Fruit fly (Drosophila melanogaster): ENCODE measurements around the gene CG14332.
"Not testable (repeated sequence)": the region's sequence is repeated elsewhere in the genome, so short reads cannot be mapped to it uniquely, and the experiment has no call there.

Gene CG14332

dm6 chr3R:17422102-17422501 lies at the start of gene CG14332:
CG14332 (minus strand) TSS chr3R:17422202.
- no peak for TF ChIP-seq Sox15 (GFP tag; optimal IDR thresholded peaks at IDR 0.05)
- TF ChIP-seq Eip78C (GFP tag): no peak
- no peak for TF ChIP-seq CG16779 (tag; optimal IDR thresholded peaks at IDR 0.05)
- TF ChIP-seq dsx (GFP tag; optimal IDR thresholded peaks at IDR 0.05; ENCODE audit: poor library complexity, severe bottlenecking): no peak
- TF ChIP-seq cyc (GFP tag; optimal IDR thresholded peaks at IDR 0.05): no peak
- no peak for TF ChIP-seq CG6854 (GFP tag; optimal IDR thresholded peaks at IDR 0.05)
- no peak for TF ChIP-seq CG10631 (GFP tag; optimal IDR thresholded peaks at IDR 0.05)
- no peak for TF ChIP-seq Met (GFP tag; optimal IDR thresholded peaks at IDR 0.05)
- no peak for TF ChIP-seq achi (GFP tag; optimal IDR thresholded peaks at IDR 0.05)
- TF ChIP-seq CG3032 (tag; optimal IDR thresholded peaks at IDR 0.05): no peak
- no peak for TF ChIP-seq Gug (GFP tag; IDR thresholded peaks at IDR 0.05)
- no peak for TF ChIP-seq CG3919 (GFP tag; optimal IDR thresholded peaks at IDR 0.05)
- TF ChIP-seq fkh (GFP tag; optimal IDR thresholded peaks at IDR 0.05): no peak
- no peak for TF ChIP-seq eg (GFP tag; IDR thresholded peaks at IDR 0.05)
- no peak for TF ChIP-seq ss (GFP tag; optimal IDR thresholded peaks at IDR 0.05)

dm6 chr3R:17471007-17471406 lies 49.0 kb upstream of the CG14332 start:
- TF ChIP-seq Eip78C (GFP tag) (peak; percentile 52), salr (GFP tag; optimal IDR thresholded peaks at IDR 0.05) (no peak), Ets96B (tag; optimal IDR thresholded peaks at IDR 0.05) (no peak), fkh (GFP tag; optimal IDR thresholded peaks at IDR 0.05) (no peak), cyc (GFP tag; optimal IDR thresholded peaks at IDR 0.05) (no peak), eg (GFP tag; IDR thresholded peaks at IDR 0.05) (no peak), CG1621 (tag; optimal IDR thresholded peaks at IDR 0.05) (no peak), spab (GFP tag; optimal IDR thresholded peaks at IDR 0.05) (no peak), CG4318 (GFP tag; optimal IDR thresholded peaks at IDR 0.05) (no peak), svp (GFP tag) (peak; percentile 58), CG6163 (GFP tag; IDR thresholded peaks at IDR 0.05) (0 out of 3 replicates have a peak, but pooled peaks have one; percentile 12), CG31627 (GFP tag; optimal IDR thresholded peaks at IDR 0.05) (no peak), CG6276 (GFP tag; optimal IDR thresholded peaks at IDR 0.05) (no peak), Met (GFP tag; optimal IDR thresholded peaks at IDR 0.05) (no peak), pdm3 (GFP tag; optimal IDR thresholded peaks at IDR 0.05) (no peak), Smox (GFP tag; optimal IDR thresholded peaks at IDR 0.05) (no peak), Eip75B (GFP tag; optimal IDR thresholded peaks at IDR 0.05) (no peak), CG3919 (GFP tag; optimal IDR thresholded peaks at IDR 0.05) (no peak), CG32006 (GFP tag; optimal IDR thresholded peaks at IDR 0.05) (peak; percentile 9)

- not testable (repeated sequence) for TF ChIP-seq salr, Lpt, Blimp-1 (GFP tag; optimal IDR thresholded peaks at IDR 0.05)
Measured at dm6 chr3R:17456676-17457075, 34.7 kb upstream of the CG14332 start, which contains the start of gene CG14330. CG14330 (minus strand) TSS chr3R:17456776.

- TF ChIP-seq Ets21C (GFP tag; optimal IDR thresholded peaks at IDR 0.05) (no peak), Blimp-1 (GFP tag; optimal IDR thresholded peaks at IDR 0.05) (no peak), Met (GFP tag; optimal IDR thresholded peaks at IDR 0.05) (no peak), Lpt (GFP tag; optimal IDR thresholded peaks at IDR 0.05) (no peak), CG34406 (GFP tag; optimal IDR thresholded peaks at IDR 0.05) (no peak), Sox14 (GFP tag; optimal IDR thresholded peaks at IDR 0.05) (no peak), acj6 (GFP tag; optimal IDR thresholded peaks at IDR 0.05) (no peak), CG3032 (tag; optimal IDR thresholded peaks at IDR 0.05) (no peak), CG31627 (GFP tag; optimal IDR thresholded peaks at IDR 0.05) (peak; percentile 6), CG9139 (GFP tag; optimal IDR thresholded peaks at IDR 0.05) (no peak), Eip78C (GFP tag) (peak; percentile 34), Eip75B (GFP tag; optimal IDR thresholded peaks at IDR 0.05) (no peak), CG15336 (GFP tag; IDR thresholded peaks at IDR 0.05) (no peak)
Measured at dm6 chr3R:17449402-17449801, 27.4 kb upstream of the CG14332 start.
